Fruit fly (Drosophila melanogaster) whole organism, wandering third instar larva: ENCODE results near the gene pst.

Experiments
- CG32264 ChIP-seq: fragments of 200-800 bp; sonication (Bioruptor generic); optimal IDR thresholded peaks from 2 replicates; lab custom pipeline; 2016; ENCODE audit warnings: missing biosample characterization, missing genetic modification characterization
- CG9705 ChIP-seq: fragments of 200-800 bp; sonication (Bioruptor generic); optimal IDR thresholded peaks from 2 replicates; lab custom pipeline; 2018; ENCODE audit warnings: missing biosample characterization, mild to moderate bottlenecking, missing genetic modification characterization
- OdsH ChIP-seq: fragments of 200-800 bp; sonication (Bioruptor generic); optimal IDR thresholded peaks from 2 replicates; lab custom pipeline; 2016; ENCODE audit warnings: missing biosample characterization, mild to moderate bottlenecking, missing genetic modification characterization
- h ChIP-seq: fragments of 200-800 bp; sonication (Bioruptor generic); optimal IDR thresholded peaks from 3 replicates; lab custom pipeline; 2016; ENCODE audit warnings: missing biosample characterization, mild to moderate bottlenecking, missing genetic modification characterization
- usp ChIP-seq: fragments of >200 bp; optimal IDR thresholded peaks from 2 replicates; lab custom pipeline; 2017; ENCODE audit warnings: missing biosample characterization, missing genetic modification characterization

dm6 chr3L:7396055-7396454 lies 36.0 kb upstream of the pst start, which contains the start of gene CG32379:
- TF ChIP-seq OdsH (GFP tag; lab: Kevin White, UChicago) = no peak
- TF ChIP-seq usp (GFP tag; lab: Kevin White, UChicago) = no peak
- no peak for TF ChIP-seq h
- TF ChIP-seq CG9705 (GFP tag; lab: Kevin White, UChicago) = no peak
- no peak for TF ChIP-seq CG32264 (GFP tag; lab: Kevin White, UChicago)
